ENCODE assay signal across 3 fruit fly cellular contexts in genomic region chr3R:26007964-26008868, dm6.
A peak's percentile ranks its signal among the peaks of the same experiment; 100 is the strongest.
TF ChIP-seq lines count a peak whose summit lies in the region.

No protein-coding gene starts in this region.

TF ChIP-seq in whole organism, embryonic, 481 proteins besides CTCF, POLR2A, EP300 and RAD21 (continued from another document and continues in another):
- TF ChIP-seq CG17186 (GFP tag; optimal IDR thresholded peaks at IDR 0.05; lab: Kevin White, UChicago) (no peak), ci (GFP tag; IDR thresholded peaks at IDR 0.05; lab: Robert Waterston, UW) (0 out of 3 replicates have a peak, but pooled peaks have one; percentile 28), MBD-R2 (GFP tag; IDR thresholded peaks at IDR 0.05; lab: Robert Waterston, UW) (no peak), CG18262 (tag; optimal IDR thresholded peaks at IDR 0.05; lab: Kevin White, UChicago) (no peak), Jarid2 (GFP tag; optimal IDR thresholded peaks at IDR 0.05; lab: Kevin White, UChicago) (no peak), Drgx (GFP tag; IDR thresholded peaks at IDR 0.05; lab: Robert Waterston, UW) (peak; percentile 54), pho (GFP tag; optimal IDR thresholded peaks at IDR 0.05; lab: Kevin White, UChicago) (no peak), crol (GFP tag; IDR thresholded peaks at IDR 0.05; lab: Robert Waterston, UW) (peak; percentile 98), pros (GFP tag; optimal IDR thresholded peaks at IDR 0.05; lab: Kevin White, UChicago) (peak; percentile 82), lbe (GFP tag; optimal IDR thresholded peaks at IDR 0.05; lab: Kevin White, UChicago) (peak; percentile 13), zen2 (GFP tag; IDR thresholded peaks at IDR 0.05; lab: Robert Waterston, UW; ENCODE audit: partially characterized antibody) (peak; percentile 28; the same call in 1 of the 3 replicates), Side (GFP tag; optimal IDR thresholded peaks at IDR 0.05; lab: Kevin White, UChicago) (no peak), Sin3A (optimal IDR thresholded peaks at IDR 0.05; lab: Kevin White, UChicago) (no peak), chinmo (GFP tag; IDR thresholded peaks at IDR 0.05; lab: Robert Waterston, UW; ENCODE audit: partially characterized antibody) (peak; percentile 98), pb (GFP tag; optimal IDR thresholded peaks at IDR 0.05; lab: Kevin White, UChicago) (no peak), her (GFP tag; optimal IDR thresholded peaks at IDR 0.05; lab: Kevin White, UChicago) (no peak), Aef1 (GFP tag; IDR thresholded peaks at IDR 0.05; lab: Robert Waterston, UW) (0 out of 3 replicates have a peak, but pooled peaks have one; percentile 13), nom (GFP tag; optimal IDR thresholded peaks at IDR 0.05; lab: Kevin White, UChicago) (peak; percentile 93), Bgb (GFP tag; IDR thresholded peaks at IDR 0.05; lab: Robert Waterston, UW; ENCODE audit: partially characterized antibody) (peak; percentile 36; the same call in 1 of the 2 replicates), Nf-YC (tag; optimal IDR thresholded peaks at IDR 0.05; lab: Kevin White, UChicago) (no peak), cwo (GFP tag; optimal IDR thresholded peaks at IDR 0.05; lab: Kevin White, UChicago) (peak; percentile 79), pan (optimal IDR thresholded peaks at IDR 0.05; lab: Kevin White, UChicago) (no peak), pan (GFP tag; optimal IDR thresholded peaks at IDR 0.05 in 1 of 2, IDR thresholded peaks at IDR 0.05 in 1 of 2) (no peak), dmrt11E (tag; optimal IDR thresholded peaks at IDR 0.05; lab: Kevin White, UChicago) (no peak), nerfin-2 (GFP tag; IDR thresholded peaks at IDR 0.05; lab: Robert Waterston, UW; ENCODE audit: partially characterized antibody) (no peak), CG1832 (GFP tag; optimal IDR thresholded peaks at IDR 0.05; lab: Kevin White, UChicago) (peak; percentile 4), CG7987 (GFP tag; optimal IDR thresholded peaks at IDR 0.05; lab: Kevin White, UChicago) (no peak), bsh (GFP tag; optimal IDR thresholded peaks at IDR 0.05; lab: Kevin White, UChicago) (peak in 1 of 2 experiments; percentile 46), lab (GFP tag; optimal IDR thresholded peaks at IDR 0.05; lab: Kevin White, UChicago) (peak; percentile 28), seq (GFP tag; IDR thresholded peaks at IDR 0.05; lab: Robert Waterston, UW) (peak; percentile 11; the same call in 1 of the 2 replicates), Max (GFP tag; optimal IDR thresholded peaks at IDR 0.05; lab: Kevin White, UChicago) (no peak), CG12071 (GFP tag; optimal IDR thresholded peaks at IDR 0.05; lab: Kevin White, UChicago) (no peak), Eip74EF (GFP tag; optimal IDR thresholded peaks at IDR 0.05; lab: Kevin White, UChicago) (no peak), CG14667 (GFP tag; IDR thresholded peaks at IDR 0.05; lab: Robert Waterston, UW) (no peak), CG4854 (GFP tag; optimal IDR thresholded peaks at IDR 0.05; lab: Kevin White, UChicago) (no peak), CG14441 (GFP tag; IDR thresholded peaks at IDR 0.05; lab: Robert Waterston, UW) (peak; percentile 22; the same call in 1 of the 2 replicates), NK7.1 (GFP tag; optimal IDR thresholded peaks at IDR 0.05; lab: Kevin White, UChicago) (no peak), Deaf1 (tag; optimal IDR thresholded peaks at IDR 0.05; lab: Kevin White, UChicago) (peak; percentile 14), CG9727 (GFP tag; optimal IDR thresholded peaks at IDR 0.05; lab: Kevin White, UChicago) (no peak), oc (tag; optimal IDR thresholded peaks at IDR 0.05; lab: Kevin White, UChicago) (peak; percentile 56), Neu2 (GFP tag; optimal IDR thresholded peaks at IDR 0.05; lab: Kevin White, UChicago; ENCODE audit: borderline replicate concordance) (no peak), hkb (optimal IDR thresholded peaks at IDR 0.05; lab: Kevin White, UChicago) (no peak), hkb (GFP tag; IDR thresholded peaks at IDR 0.05; lab: Robert Waterston, UW) (no peak)

TF ChIP-seq in whole organism, prepupa, 60 proteins besides CTCF, POLR2A, EP300 and RAD21 (continued from another document):
- TF ChIP-seq CG9139 (GFP tag; optimal IDR thresholded peaks at IDR 0.05; lab: Kevin White, UChicago) (peak; percentile 88), CG10631 (GFP tag; optimal IDR thresholded peaks at IDR 0.05; lab: Kevin White, UChicago) (peak; percentile 17), CG6163 (GFP tag; IDR thresholded peaks at IDR 0.05; lab: Robert Waterston, UW) (peak; percentile 86), CG16779 (tag; optimal IDR thresholded peaks at IDR 0.05; lab: Kevin White, UChicago) (peak; percentile 45), ss (GFP tag; optimal IDR thresholded peaks at IDR 0.05; lab: Kevin White, UChicago) (peak; percentile 85 to 98), Eip75B (GFP tag; optimal IDR thresholded peaks at IDR 0.05; lab: Kevin White, UChicago) (peak; percentile 21), topi (GFP tag; optimal IDR thresholded peaks at IDR 0.05; lab: Kevin White, UChicago) (peak; percentile 51), net (GFP tag; optimal IDR thresholded peaks at IDR 0.05; lab: Kevin White, UChicago) (peak; percentile 67), dsx (GFP tag; optimal IDR thresholded peaks at IDR 0.05; lab: Kevin White, UChicago; ENCODE audit: poor library complexity, severe bottlenecking) (peak; percentile 71), Hr39 (GFP tag; optimal IDR thresholded peaks at IDR 0.05; lab: Kevin White, UChicago) (peak; percentile 27), CG8319 (GFP tag; optimal IDR thresholded peaks at IDR 0.05; lab: Kevin White, UChicago) (peak; percentile 38), CG6808 (GFP tag; optimal IDR thresholded peaks at IDR 0.05; lab: Kevin White, UChicago) (peak; percentile 71), CG6276 (GFP tag; optimal IDR thresholded peaks at IDR 0.05; lab: Kevin White, UChicago) (peak; percentile 51), CG3919 (GFP tag; optimal IDR thresholded peaks at IDR 0.05; lab: Kevin White, UChicago) (peak; percentile 28), pdm3 (GFP tag; optimal IDR thresholded peaks at IDR 0.05; lab: Kevin White, UChicago) (peak; percentile 42), CG31627 (GFP tag; optimal IDR thresholded peaks at IDR 0.05; lab: Kevin White, UChicago) (peak; percentile 46), Ets96B (tag; optimal IDR thresholded peaks at IDR 0.05; lab: Kevin White, UChicago) (peak; percentile 41), Sox15 (GFP tag; optimal IDR thresholded peaks at IDR 0.05; lab: Kevin White, UChicago) (no peak), fkh (GFP tag; optimal IDR thresholded peaks at IDR 0.05; lab: Kevin White, UChicago) (peak; percentile 8), svp (GFP tag; lab: Kevin White, UChicago) (peak; percentile 79), spab (GFP tag; optimal IDR thresholded peaks at IDR 0.05; lab: Kevin White, UChicago) (peak; percentile 74), Ets21C (GFP tag; optimal IDR thresholded peaks at IDR 0.05; lab: Kevin White, UChicago) (no peak), CG10669 (GFP tag; optimal IDR thresholded peaks at IDR 0.05; lab: Kevin White, UChicago) (peak; percentile 71), CG34406 (GFP tag; optimal IDR thresholded peaks at IDR 0.05; lab: Kevin White, UChicago) (peak; percentile 66), CG4318 (GFP tag; optimal IDR thresholded peaks at IDR 0.05; lab: Kevin White, UChicago) (no peak), salr (GFP tag; optimal IDR thresholded peaks at IDR 0.05; lab: Kevin White, UChicago) (peak in 1 of 2 experiments; percentile 68), Eip78C (GFP tag; lab: Kevin White, UChicago) (peak; percentile 83), Gug (GFP tag; IDR thresholded peaks at IDR 0.05; lab: Robert Waterston, UW) (peak; percentile 44), Hr4 (GFP tag; optimal IDR thresholded peaks at IDR 0.05; lab: Kevin White, UChicago) (peak; percentile 14), fd85E (GFP tag; optimal IDR thresholded peaks at IDR 0.05; lab: Kevin White, UChicago) (peak; percentile 9), CG11762 (GFP tag; optimal IDR thresholded peaks at IDR 0.05; lab: Kevin White, UChicago; ENCODE audit: insufficient read depth) (no peak), acj6 (GFP tag; optimal IDR thresholded peaks at IDR 0.05; lab: Kevin White, UChicago) (peak; percentile 23), dac (GFP tag; optimal IDR thresholded peaks at IDR 0.05; lab: Kevin White, UChicago) (no peak), CG11294 (GFP tag; IDR thresholded peaks at IDR 0.05; lab: Robert Waterston, UW) (no peak), CG8119 (GFP tag; IDR thresholded peaks at IDR 0.05; lab: Robert Waterston, UW) (peak; percentile 69), vri (GFP tag; optimal IDR thresholded peaks at IDR 0.05; lab: Kevin White, UChicago) (peak; percentile 58), achi (GFP tag; optimal IDR thresholded peaks at IDR 0.05; lab: Kevin White, UChicago) (peak; percentile 52), esn (GFP tag; optimal IDR thresholded peaks at IDR 0.05; lab: Kevin White, UChicago) (peak; percentile 40), CG1621 (tag; optimal IDR thresholded peaks at IDR 0.05; lab: Kevin White, UChicago) (peak; percentile 71)

TF ChIP-seq in whole organism, wandering third instar larva, 38 proteins besides CTCF, POLR2A, EP300 and RAD21 (continued from another document):
- TF ChIP-seq Dfd (GFP tag; optimal IDR thresholded peaks at IDR 0.05; lab: Kevin White, UChicago) (peak; percentile 59), CG32264 (GFP tag; optimal IDR thresholded peaks at IDR 0.05; lab: Kevin White, UChicago) (no peak), rgr (GFP tag; optimal IDR thresholded peaks at IDR 0.05; lab: Kevin White, UChicago) (no peak), HLH106 (tag; optimal IDR thresholded peaks at IDR 0.05; lab: Kevin White, UChicago) (no peak), sage (GFP tag; optimal IDR thresholded peaks at IDR 0.05; lab: Kevin White, UChicago) (no peak), dsf (GFP tag; optimal IDR thresholded peaks at IDR 0.05; lab: Kevin White, UChicago; ENCODE audit: borderline replicate concordance) (no peak), usp (GFP tag; optimal IDR thresholded peaks at IDR 0.05; lab: Kevin White, UChicago) (no peak), Vsx2 (GFP tag; optimal IDR thresholded peaks at IDR 0.05; lab: Kevin White, UChicago; ENCODE audit: partially characterized antibody) (no peak), brk (GFP tag; optimal IDR thresholded peaks at IDR 0.05; lab: Kevin White, UChicago) (peak; percentile 10), Hr83 (GFP tag; optimal IDR thresholded peaks at IDR 0.05; lab: Kevin White, UChicago; ENCODE audit: poor library complexity, severe bottlenecking) (no peak), CrebA (GFP tag; optimal IDR thresholded peaks at IDR 0.05; lab: Kevin White, UChicago; ENCODE audit: borderline replicate concordance) (no peak), lola (GFP tag; optimal IDR thresholded peaks at IDR 0.05; lab: Kevin White, UChicago) (no peak), N (GFP tag; optimal IDR thresholded peaks at IDR 0.05; lab: Kevin White, UChicago) (no peak), pan (optimal IDR thresholded peaks at IDR 0.05; lab: Kevin White, UChicago) (no peak)
